Fruit fly (Drosophila melanogaster) whole organism, embryonic: ENCODE data around the gene CG33784.

Experiments used
- ATbp ChIP-seq: fragments of 200-800 bp; sonication (Bioruptor generic); optimal IDR thresholded peaks from 2 replicates; lab custom pipeline; 2017; ENCODE audit warnings: missing biosample characterization, mild to moderate bottlenecking, missing genetic modification characterization, missing genetic modification reagents
- Awh ChIP-seq: fragments of 200-800 bp; sonication (Bioruptor generic); IDR thresholded peaks from 2 replicates; pipeline ENCODE4, ENCODE4 v1.3.6; 2022; ENCODE audit warnings: missing biosample characterization, missing genetic modification characterization
- Bdp1 ChIP-seq: fragments of 200-800 bp; sonication (Bioruptor generic); optimal IDR thresholded peaks from 3 replicates; lab custom pipeline; 2016; ENCODE audit warnings: missing biosample characterization, missing genetic modification characterization
- BtbVII ChIP-seq: fragments of 200-800 bp; sonication (Bioruptor generic); optimal IDR thresholded peaks from 3 replicates; lab custom pipeline; 2017; ENCODE audit warnings: missing biosample characterization, mild to moderate bottlenecking, missing genetic modification characterization
- CG10209 ChIP-seq: fragments of 200-800 bp; sonication (Bioruptor generic); optimal IDR thresholded peaks from 3 replicates; lab custom pipeline; 2017; ENCODE audit warnings: missing biosample characterization, mild to moderate bottlenecking, missing genetic modification characterization, missing genetic modification reagents
- CG10431 ChIP-seq: fragments of 200-800 bp; sonication (Bioruptor generic); optimal IDR thresholded peaks from 3 replicates; lab custom pipeline; 2018; ENCODE audit warnings: missing biosample characterization, mild to moderate bottlenecking, missing genetic modification characterization
- CG10654 ChIP-seq: fragments of 200-800 bp; sonication (Bioruptor generic); optimal IDR thresholded peaks from 2 replicates; lab custom pipeline; 2016; ENCODE audit warnings: missing biosample characterization, missing genetic modification characterization
- CG11456 ChIP-seq: fragments of 200-800 bp; sonication (Bioruptor generic); IDR thresholded peaks from 3 replicates; pipeline ENCODE4 v1.3.6; 2022; ENCODE audit warnings: missing biosample characterization, missing genetic modification characterization
- CG1233 ChIP-seq: fragments of 200-800 bp; sonication (Bioruptor generic); optimal IDR thresholded peaks from 4 replicates; lab custom pipeline; 2018; ENCODE audit warnings: missing biosample characterization, mild to moderate bottlenecking, missing genetic modification characterization
- CG12942 ChIP-seq: fragments of 200-800 bp; sonication (Bioruptor generic); optimal IDR thresholded peaks from 3 replicates; lab custom pipeline; 2016; ENCODE audit warnings: missing biosample characterization, missing genetic modification characterization
- CG18262 ChIP-seq: fragments of 200-800 bp; optimal IDR thresholded peaks from 3 replicates; lab custom pipeline; 2019; ENCODE audit warnings: missing biosample characterization, mild to moderate bottlenecking, missing genetic modification characterization, moderate library complexity
- CG1832 ChIP-seq: fragments of 200-800 bp; sonication (Bioruptor generic); optimal IDR thresholded peaks from 2 replicates; lab custom pipeline; 2017; ENCODE audit warnings: missing biosample characterization, mild to moderate bottlenecking, missing genetic modification characterization, inconsistent platforms
- CG18599 ChIP-seq: fragments of 200-800 bp; sonication (Bioruptor generic); optimal IDR thresholded peaks from 3 replicates; lab custom pipeline; 2017; ENCODE audit warnings: missing biosample characterization, missing genetic modification characterization, mild to moderate bottlenecking, moderate library complexity, missing genetic modification reagents
- CG2116 ChIP-seq: fragments of 200-800 bp; sonication (Bioruptor generic); optimal IDR thresholded peaks from 3 replicates; lab custom pipeline; 2018; ENCODE audit warnings: missing biosample characterization, mild to moderate bottlenecking, missing genetic modification characterization
- CG2129 ChIP-seq: fragments of 200-800 bp; sonication (Bioruptor generic); IDR thresholded peaks from 2 replicates; pipeline ENCODE4 v1.3.6; 2022; ENCODE audit warnings: missing biosample characterization, missing genetic modification characterization; ENCODE audit not compliant: partially characterized antibody
- CG30020 ChIP-seq: fragments of 200-800 bp; optimal IDR thresholded peaks from 2 replicates; lab custom pipeline; 2019; ENCODE audit warnings: missing biosample characterization, mild to moderate bottlenecking, missing genetic modification characterization, moderate library complexity
- CG3281 ChIP-seq: fragments of 200-800 bp; sonication (Bioruptor generic); optimal IDR thresholded peaks from 3 replicates; lab custom pipeline; 2017; ENCODE audit warnings: missing biosample characterization, mild to moderate bottlenecking, missing genetic modification characterization
- CG3726 ChIP-seq: fragments of 200-800 bp; sonication (Bioruptor generic); IDR thresholded peaks from 3 replicates; pipeline ENCODE4, ENCODE4 v1.3.6; 2022; ENCODE audit warnings: missing biosample characterization, missing genetic modification characterization
- CG4282 ChIP-seq: fragments of 200-800 bp; sonication (Bioruptor generic); optimal IDR thresholded peaks from 2 replicates; lab custom pipeline; 2016; ENCODE audit warnings: missing biosample characterization, missing genetic modification characterization
- CG4617 ChIP-seq: fragments of 200-800 bp; sonication (Bioruptor generic); optimal IDR thresholded peaks from 3 replicates; lab custom pipeline; 2016; ENCODE audit warnings: missing biosample characterization, missing genetic modification characterization, borderline replicate concordance
- CG4854 ChIP-seq: fragments of 200-800 bp; sonication (Bioruptor generic); optimal IDR thresholded peaks from 2 replicates; lab custom pipeline; 2016; ENCODE audit warnings: missing biosample characterization, missing genetic modification characterization, inconsistent platforms
- CG6854 ChIP-seq: fragments of 200-800 bp; sonication (Bioruptor generic); optimal IDR thresholded peaks from 3 replicates; lab custom pipeline; 2017; ENCODE audit warnings: missing biosample characterization, mild to moderate bottlenecking, missing genetic modification characterization
- CG7372 ChIP-seq: fragments of 200-800 bp; sonication (Bioruptor generic); IDR thresholded peaks from 2 replicates; pipeline ENCODE4 v1.3.6; 2022; ENCODE audit warnings: missing biosample characterization, missing genetic modification characterization
- CG8924 ChIP-seq: fragments of 200-800 bp; optimal IDR thresholded peaks from 3 replicates; lab custom pipeline; 2019; ENCODE audit warnings: missing biosample characterization, mild to moderate bottlenecking, missing genetic modification characterization, moderate library complexity
- CHES-1-like ChIP-seq: fragments of 200-800 bp; sonication (Bioruptor generic); optimal IDR thresholded peaks from 2 replicates; lab custom pipeline; 2016; ENCODE audit warnings: missing biosample characterization, missing genetic modification characterization
- Camta ChIP-seq: fragments of 200-800 bp; sonication (Bioruptor generic); optimal IDR thresholded peaks from 2 replicates; lab custom pipeline; 2016; ENCODE audit warnings: missing biosample characterization, missing genetic modification characterization
- D19B ChIP-seq: fragments of 200-800 bp; sonication (Bioruptor generic); optimal IDR thresholded peaks from 2 replicates; lab custom pipeline; 2017; ENCODE audit warnings: missing biosample characterization, mild to moderate bottlenecking, missing genetic modification characterization
- ERR ChIP-seq: fragments of 200-800 bp; sonication (Bioruptor generic); optimal IDR thresholded peaks from 2 replicates; lab custom pipeline; 2016; ENCODE audit warnings: missing biosample characterization, missing genetic modification characterization
- H2.0 ChIP-seq: fragments of 200-800 bp; sonication (Bioruptor generic); IDR thresholded peaks from 2 replicates; pipeline ENCODE4 v1.3.6; 2022; ENCODE audit warnings: missing biosample characterization, missing genetic modification characterization
- HmgZ ChIP-seq: fragments of 200-800 bp; sonication (Bioruptor generic); optimal IDR thresholded peaks from 2 replicates; lab custom pipeline; 2018; ENCODE audit warnings: missing biosample characterization, mild to moderate bottlenecking, missing genetic modification characterization
- Med ChIP-seq: fragments of 200-800 bp; sonication (Bioruptor generic); peaks from one replicate; lab custom pipeline; 2016; ENCODE audit warnings: missing biosample characterization, missing genetic modification characterization, mild to moderate bottlenecking, inconsistent platforms, moderate library complexity
- NfI ChIP-seq: fragments of 200-800 bp; sonication (Bioruptor generic); optimal IDR thresholded peaks from 3 replicates; lab custom pipeline; 2018; ENCODE audit warnings: missing biosample characterization, mild to moderate bottlenecking, missing genetic modification characterization, moderate library complexity
- Rfx ChIP-seq: fragments of 200-800 bp; sonication (Bioruptor generic); IDR thresholded peaks from 2 replicates; pipeline ENCODE4 v1.3.6; 2022; ENCODE audit warnings: missing biosample characterization, missing genetic modification characterization
- Sox100B ChIP-seq: fragments of 200-800 bp; sonication (Bioruptor generic); optimal IDR thresholded peaks from 3 replicates; lab custom pipeline; 2018; ENCODE audit warnings: missing biosample characterization, mild to moderate bottlenecking, missing genetic modification characterization
- az2 ChIP-seq: fragments of 200-800 bp; sonication (Bioruptor generic); optimal IDR thresholded peaks from 3 replicates; lab custom pipeline; 2016; ENCODE audit warnings: missing biosample characterization, missing genetic modification characterization
- cato ChIP-seq: fragments of 200-800 bp; sonication (Bioruptor generic); optimal IDR thresholded peaks from 2 replicates; lab custom pipeline; 2016; ENCODE audit warnings: missing biosample characterization, missing genetic modification characterization, borderline replicate concordance
- chinmo ChIP-seq: fragments of 200-800 bp; sonication (Bioruptor generic); IDR thresholded peaks from 4 replicates; pipeline ENCODE4 v1.3.6; 2022; ENCODE audit warnings: missing biosample characterization, missing genetic modification characterization; ENCODE audit not compliant: partially characterized antibody
- fd3F ChIP-seq: fragments of 200-800 bp; sonication (Bioruptor generic); optimal IDR thresholded peaks from 2 replicates; lab custom pipeline; 2018; ENCODE audit warnings: missing biosample characterization, mild to moderate bottlenecking, missing genetic modification characterization, moderate library complexity
- fd96Cb ChIP-seq: fragments of 200-800 bp; sonication (Bioruptor generic); optimal IDR thresholded peaks from 2 replicates; lab custom pipeline; 2018; ENCODE audit warnings: missing biosample characterization, mild to moderate bottlenecking, missing genetic modification characterization, moderate library complexity
- ftz-f1 ChIP-seq: fragments of 200-800 bp; sonication (Bioruptor generic); optimal IDR thresholded peaks from 2 replicates; lab custom pipeline; 2016; ENCODE audit warnings: missing biosample characterization, missing genetic modification characterization
- h ChIP-seq: fragments of >200 bp; optimal IDR thresholded peaks from 2 replicates; lab custom pipeline; 2017
- ham ChIP-seq: fragments of 200-800 bp; sonication (Bioruptor generic); IDR thresholded peaks from 2 replicates; pipeline ENCODE4 v1.3.6; 2022; ENCODE audit warnings: missing biosample characterization, missing genetic modification characterization
- knrl ChIP-seq: fragments of 200-800 bp; sonication (Bioruptor generic); IDR thresholded peaks from 3 replicates; pipeline ENCODE4 v1.3.6; 2022; ENCODE audit warnings: missing biosample characterization, missing genetic modification characterization; ENCODE audit not compliant: partially characterized antibody
- org-1 ChIP-seq: fragments of 200-800 bp; sonication (Bioruptor generic); optimal IDR thresholded peaks from 2 replicates; lab custom pipeline; 2017; ENCODE audit warnings: missing biosample characterization, missing genetic modification characterization
- otp ChIP-seq: fragments of 200-800 bp; sonication (Bioruptor generic); IDR thresholded peaks from 3 replicates; pipeline ENCODE4, ENCODE4 v1.3.6; 2022; ENCODE audit warnings: missing biosample characterization, missing genetic modification characterization
- p53 ChIP-seq: fragments of 200-800 bp; sonication (Bioruptor generic); optimal IDR thresholded peaks from 2 replicates; lab custom pipeline; 2016; ENCODE audit warnings: missing biosample characterization, missing genetic modification characterization
- slbo ChIP-seq: fragments of 200-800 bp; sonication (Bioruptor generic); IDR thresholded peaks from 2 replicates; pipeline ENCODE4 v1.3.6; 2022; ENCODE audit warnings: missing biosample characterization, missing genetic modification characterization
- tll ChIP-seq, 2 experiments: fragments of 200-800 bp in 1 of 2; fragments of >200 bp in 1 of 2; sonication (Bioruptor generic) in 1 of 2; optimal IDR thresholded peaks; 2 replicates each; lab custom pipeline; 2017 to 2019; ENCODE audit warnings: missing biosample characterization in 2 of 2, missing genetic modification characterization in 2 of 2, mild to moderate bottlenecking in 1 of 2, moderate library complexity in 1 of 2
- toy ChIP-seq: fragments of 200-800 bp; sonication (Bioruptor generic); IDR thresholded peaks from 2 replicates; pipeline ENCODE4 v1.3.6; 2022; ENCODE audit warnings: missing biosample characterization, missing genetic modification characterization

Gene CG33784

dm6 chr3R:10097531-10098295 is 30.0 kb downstream of the CG33784 start (continued):
- TF ChIP-seq Rfx (GFP tag; lab: Robert Waterston, UW) = peak; percentile 86
- peak; percentile 71 for TF ChIP-seq CG10209
- TF ChIP-seq ham (GFP tag; lab: Robert Waterston, UW) = no peak
- TF ChIP-seq CG30020 (tag; lab: Kevin White, UChicago) = no peak
- TF ChIP-seq fd96Cb (tag; lab: Kevin White, UChicago) = peak; percentile 58
- peak; percentile 69; the same call in 1 of the 3 replicates for TF ChIP-seq CG11456 (GFP tag; lab: Robert Waterston, UW)
- TF ChIP-seq slbo (GFP tag; lab: Robert Waterston, UW) = peak; percentile 83
- TF ChIP-seq CG7372 (GFP tag; lab: Robert Waterston, UW) = peak; percentile 73
- no peak for TF ChIP-seq Awh (GFP tag; lab: Robert Waterston, UW)
- peak; percentile 51 for TF ChIP-seq ATbp
- no peak for TF ChIP-seq tll (GFP tag; optimal IDR thresholded peaks at IDR 0.05; lab: Kevin White, UChicago)
- TF ChIP-seq NfI = peak; percentile 76
- TF ChIP-seq knrl (GFP tag; lab: Robert Waterston, UW) = no peak
- TF ChIP-seq CG12942 (GFP tag; lab: Kevin White, UChicago) = peak; percentile 41
- peak; percentile 27 for TF ChIP-seq fd3F (GFP tag; lab: Kevin White, UChicago)
- TF ChIP-seq chinmo (GFP tag; lab: Robert Waterston, UW) = peak; percentile 89; the same call in 3 of the 4 replicates
- peak; percentile 61 for TF ChIP-seq H2.0 (GFP tag; lab: Robert Waterston, UW)
- peak; percentile 84 for TF ChIP-seq CG3281
- peak; percentile 70 for TF ChIP-seq Sox100B (GFP tag; lab: Kevin White, UChicago)
- peak; percentile 10 for TF ChIP-seq CG4617
- TF ChIP-seq CG2116 (GFP tag; lab: Kevin White, UChicago) = peak; percentile 3
- TF ChIP-seq CG8924 = peak; percentile 76
- TF ChIP-seq BtbVII = peak; percentile 80
- TF ChIP-seq org-1 (GFP tag; lab: Kevin White, UChicago) = peak; percentile 72
- no peak for TF ChIP-seq CG3726 (GFP tag; lab: Robert Waterston, UW)
- TF ChIP-seq CG10431 (GFP tag; lab: Kevin White, UChicago) = no peak
- no peak for TF ChIP-seq cato (GFP tag; lab: Kevin White, UChicago)
- peak; percentile 87 for TF ChIP-seq CG18599 (GFP tag; lab: Kevin White, UChicago)
- peak; percentile 95 for TF ChIP-seq Med (GFP tag; lab: Kevin White, UChicago)
- no peak for TF ChIP-seq CG1832 (GFP tag; lab: Kevin White, UChicago)
- peak; percentile 36 for TF ChIP-seq az2 (GFP tag; lab: Kevin White, UChicago)
- no peak for TF ChIP-seq CG4854 (GFP tag; lab: Kevin White, UChicago)
- TF ChIP-seq CG2129 (GFP tag; lab: Robert Waterston, UW) = no peak
- peak; percentile 47 for TF ChIP-seq HmgZ (tag; lab: Kevin White, UChicago)
- TF ChIP-seq h (lab: Kevin White, UChicago) = no peak
- peak; percentile 37 for TF ChIP-seq CG10654 (GFP tag; lab: Kevin White, UChicago)
- TF ChIP-seq ERR = peak; percentile 4
- TF ChIP-seq Bdp1 = peak; percentile 9
- TF ChIP-seq CG4282 = no peak
- TF ChIP-seq toy (GFP tag; lab: Robert Waterston, UW) = no peak
- TF ChIP-seq CG6854 (GFP tag; lab: Kevin White, UChicago) = peak; percentile 46
- TF ChIP-seq D19B = peak; percentile 84
- TF ChIP-seq CG18262 (tag; lab: Kevin White, UChicago) = peak; percentile 59
- peak; percentile 68 for TF ChIP-seq CHES-1-like
- peak; percentile 18 for TF ChIP-seq p53 (GFP tag; lab: Kevin White, UChicago)
- no peak for TF ChIP-seq ftz-f1 (GFP tag; lab: Kevin White, UChicago)
- peak; percentile 43 for TF ChIP-seq Camta (GFP tag; lab: Kevin White, UChicago)
- no peak for TF ChIP-seq otp (GFP tag; lab: Robert Waterston, UW)
- peak; percentile 55 for TF ChIP-seq CG1233 (GFP tag; lab: Kevin White, UChicago)
